Worm (Caenorhabditis elegans): ENCODE measurements around the gene R144.3.

DNA sequence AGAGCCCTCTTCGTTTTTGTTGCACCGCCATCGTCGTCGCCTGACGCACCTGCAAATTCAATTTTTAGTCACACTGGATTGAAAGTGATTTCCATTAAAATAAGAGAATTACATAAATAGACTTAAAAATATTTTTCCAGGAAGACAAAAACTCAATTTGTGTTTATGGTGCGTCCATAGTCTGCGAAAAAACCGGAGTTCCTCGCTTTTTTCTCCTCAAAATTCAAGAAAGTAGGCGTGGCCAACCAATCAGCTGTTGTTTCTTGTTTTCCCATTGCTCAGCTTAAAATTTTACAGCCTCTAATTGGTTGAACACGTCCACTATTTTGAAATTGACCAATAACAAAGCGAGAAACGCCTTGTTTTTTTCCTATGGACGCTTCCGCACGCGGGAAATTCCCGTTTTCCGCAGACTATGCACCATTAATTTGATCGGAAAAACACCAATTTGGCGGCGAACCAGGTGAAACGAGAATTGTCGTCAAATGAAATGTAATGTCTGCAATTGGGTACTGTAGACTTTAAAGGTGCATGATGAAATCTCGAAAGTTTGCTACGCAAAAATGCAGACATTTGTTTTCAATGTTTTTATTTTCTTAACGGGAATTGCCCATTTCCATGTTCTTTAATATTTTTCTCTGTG lies 37.2 kb upstream of the R144.3 start, which contains the start of gene C27F2.7:
- TF ChIP-seq ama-1 (optimal IDR thresholded peaks at IDR 0.05) (no peak), nhr-11 (tag; optimal IDR thresholded peaks at IDR 0.05) (no peak), nhr-77 (tag; optimal IDR thresholded peaks at IDR 0.05) (no peak), nhr-25 (tag; optimal IDR thresholded peaks at IDR 0.05) (no peak), aly-2 (tag; optimal IDR thresholded peaks at IDR 0.05) (no peak), lin-13 (GFP tag; optimal IDR thresholded peaks at IDR 0.05) (no peak), nhr-6 (tag; optimal IDR thresholded peaks at IDR 0.05) (no peak)
